Fruit fly (Drosophila melanogaster) whole organism, embryonic: ENCODE results near the gene ci.
A peak's percentile ranks its signal among the peaks of the same experiment; 100 is the strongest.

Source experiments
- Blimp-1 ChIP-seq: fragments of 200-800 bp; sonication (Bioruptor generic); optimal IDR thresholded peaks from 3 replicates; lab custom pipeline; 2018; ENCODE audit warnings: missing biosample characterization, missing genetic modification characterization, mild to moderate bottlenecking, moderate library complexity, missing genetic modification reagents
- BtbVII ChIP-seq: fragments of 200-800 bp; sonication (Bioruptor generic); optimal IDR thresholded peaks from 3 replicates; lab custom pipeline; 2017; ENCODE audit warnings: missing biosample characterization, mild to moderate bottlenecking, missing genetic modification characterization
- C15 ChIP-seq: fragments of 200-800 bp; sonication (Bioruptor generic); IDR thresholded peaks from 3 replicates; pipeline ENCODE4 v1.3.6; 2022; ENCODE audit warnings: missing biosample characterization, missing genetic modification characterization
- CG10209 ChIP-seq: fragments of 200-800 bp; sonication (Bioruptor generic); optimal IDR thresholded peaks from 3 replicates; lab custom pipeline; 2017; ENCODE audit warnings: missing biosample characterization, mild to moderate bottlenecking, missing genetic modification characterization, missing genetic modification reagents
- CG10267 ChIP-seq: fragments of 200-800 bp; sonication (Bioruptor generic); optimal IDR thresholded peaks from 2 replicates; lab custom pipeline; 2018; ENCODE audit warnings: missing biosample characterization, mild to moderate bottlenecking, missing genetic modification characterization, moderate library complexity
- CG11504 ChIP-seq: fragments of 200-800 bp; sonication (Bioruptor generic); optimal IDR thresholded peaks from 3 replicates; lab custom pipeline; 2019; ENCODE audit warnings: missing biosample characterization, mild to moderate bottlenecking, missing genetic modification characterization, moderate library complexity
- CG12104 ChIP-seq: fragments of 200-800 bp; sonication (Bioruptor generic); optimal IDR thresholded peaks from 3 replicates; lab custom pipeline; 2016; ENCODE audit warnings: missing biosample characterization, missing genetic modification characterization
- CG12155 ChIP-seq: fragments of 200-800 bp; sonication (Bioruptor generic); optimal IDR thresholded peaks from 3 replicates; lab custom pipeline; 2016; ENCODE audit warnings: missing biosample characterization, missing genetic modification characterization
- CG12236 ChIP-seq: fragments of 200-800 bp; sonication (Bioruptor generic); optimal IDR thresholded peaks from 2 replicates; lab custom pipeline; 2016; ENCODE audit warnings: missing biosample characterization, missing genetic modification characterization
- CG13894 ChIP-seq: fragments of 200-800 bp; sonication (Bioruptor generic); optimal IDR thresholded peaks from 3 replicates; lab custom pipeline; 2018; ENCODE audit warnings: missing biosample characterization, mild to moderate bottlenecking, missing genetic modification characterization, moderate library complexity
- CG15011 ChIP-seq: fragments of 200-800 bp; sonication (Bioruptor generic); optimal IDR thresholded peaks from 3 replicates; lab custom pipeline; 2018; ENCODE audit warnings: missing biosample characterization, mild to moderate bottlenecking, missing genetic modification characterization
- CG16815 ChIP-seq: fragments of 200-800 bp; sonication (Bioruptor generic); optimal IDR thresholded peaks from 3 replicates; lab custom pipeline; 2017; ENCODE audit warnings: missing biosample characterization, mild to moderate bottlenecking, missing genetic modification characterization
- CG17328 ChIP-seq: fragments of 200-800 bp; sonication (Bioruptor generic); IDR thresholded peaks from 2 replicates; pipeline ENCODE4 v1.3.6; 2022; ENCODE audit warnings: missing biosample characterization, missing genetic modification characterization
- CG17568 ChIP-seq: fragments of 200-800 bp; sonication (Bioruptor generic); optimal IDR thresholded peaks from 2 replicates; lab custom pipeline; 2018; ENCODE audit warnings: missing biosample characterization, mild to moderate bottlenecking, missing genetic modification characterization, moderate library complexity
- CG1792 ChIP-seq: fragments of 200-800 bp; sonication (Bioruptor generic); optimal IDR thresholded peaks from 2 replicates; lab custom pipeline; 2016; ENCODE audit warnings: missing biosample characterization, missing genetic modification characterization
- CG18619 ChIP-seq: fragments of 200-800 bp; sonication (Bioruptor generic); optimal IDR thresholded peaks from 3 replicates; lab custom pipeline; 2017; ENCODE audit warnings: missing biosample characterization, mild to moderate bottlenecking, missing genetic modification characterization
- CG2129 ChIP-seq: fragments of 200-800 bp; sonication (Bioruptor generic); IDR thresholded peaks from 2 replicates; pipeline ENCODE4 v1.3.6; 2022; ENCODE audit warnings: missing biosample characterization, missing genetic modification characterization; ENCODE audit not compliant: partially characterized antibody
- CG2199 ChIP-seq: fragments of 200-800 bp; sonication (Bioruptor generic); IDR thresholded peaks from 3 replicates; pipeline ENCODE4 v1.3.6; 2022; ENCODE audit warnings: missing biosample characterization, missing genetic modification characterization
- CG30431 ChIP-seq: fragments of 200-800 bp; sonication (Bioruptor generic); optimal IDR thresholded peaks from 2 replicates; lab custom pipeline; 2017; ENCODE audit warnings: missing biosample characterization, missing genetic modification characterization
- CG32772 ChIP-seq: fragments of 200-800 bp; sonication (Bioruptor generic); IDR thresholded peaks from 2 replicates; pipeline ENCODE4 v1.3.6; 2022; ENCODE audit warnings: missing biosample characterization, missing genetic modification characterization
- CG34422 ChIP-seq: fragments of 200-800 bp; sonication (Bioruptor generic); IDR thresholded peaks from 3 replicates; pipeline ENCODE4 v1.3.6; 2022; ENCODE audit warnings: missing biosample characterization, missing genetic modification characterization
- CG4328 ChIP-seq: fragments of 200-800 bp; sonication (Bioruptor generic); optimal IDR thresholded peaks from 3 replicates; lab custom pipeline; 2017; ENCODE audit warnings: missing biosample characterization, missing genetic modification reagents, missing genetic modification characterization
- CG4854 ChIP-seq: fragments of 200-800 bp; sonication (Bioruptor generic); optimal IDR thresholded peaks from 2 replicates; lab custom pipeline; 2016; ENCODE audit warnings: missing biosample characterization, missing genetic modification characterization, inconsistent platforms
- CG6175 ChIP-seq: fragments of 200-800 bp; sonication (Bioruptor generic); IDR thresholded peaks from 3 replicates; pipeline ENCODE4 v1.3.6; 2022; ENCODE audit warnings: missing biosample characterization, missing genetic modification characterization
- CG8089 ChIP-seq: fragments of 200-800 bp; sonication (Bioruptor generic); optimal IDR thresholded peaks from 3 replicates; lab custom pipeline; 2016; ENCODE audit warnings: missing biosample characterization, missing genetic modification characterization
- CG9609 ChIP-seq: fragments of 200-800 bp; sonication (Bioruptor generic); optimal IDR thresholded peaks from 3 replicates; lab custom pipeline; 2016; ENCODE audit warnings: missing biosample characterization, missing genetic modification characterization
- CTCF ChIP-seq: fragments of 200-800 bp; sonication (Bioruptor generic); optimal IDR thresholded peaks from 2 replicates; lab custom pipeline; 2017; ENCODE audit warnings: missing biosample characterization, mild to moderate bottlenecking, missing genetic modification characterization, moderate library complexity
- CkIIα-i1 ChIP-seq: fragments of 200-800 bp; sonication (Bioruptor generic); IDR thresholded peaks from 2 replicates; pipeline ENCODE4 v1.3.6; 2022; ENCODE audit warnings: missing biosample characterization, missing genetic modification characterization
- D ChIP-seq, 2 experiments: fragments of 200-800 bp in 1 of 2; fragments of >200 bp in 1 of 2; sonication (Bioruptor generic) in 1 of 2; optimal IDR thresholded peaks; 2 replicates in 1 of 2; 3 replicates in 1 of 2; lab custom pipeline; 2017; ENCODE audit warnings: mild to moderate bottlenecking in 1 of 2, missing biosample characterization in 1 of 2, missing genetic modification characterization in 1 of 2, missing genetic modification reagents in 1 of 2
- Dref ChIP-seq: fragments of 200-800 bp; sonication (Bioruptor generic); IDR thresholded peaks from 2 replicates; pipeline ENCODE4 v1.3.6; 2022; ENCODE audit warnings: missing biosample characterization, missing genetic modification characterization
- HmgD ChIP-seq: fragments of 200-800 bp; sonication (Bioruptor generic); optimal IDR thresholded peaks from 3 replicates; lab custom pipeline; 2016; ENCODE audit warnings: missing biosample characterization, missing genetic modification characterization
- Hr3 ChIP-seq: fragments of 200-800 bp; sonication (Bioruptor generic); optimal IDR thresholded peaks from 3 replicates; lab custom pipeline; 2016; ENCODE audit warnings: missing biosample characterization, missing genetic modification characterization
- Lpt ChIP-seq: fragments of >200 bp; optimal IDR thresholded peaks from 2 replicates; lab custom pipeline; 2018; ENCODE audit warnings: missing biosample characterization, missing genetic modification characterization
- NfI ChIP-seq: fragments of 200-800 bp; sonication (Bioruptor generic); optimal IDR thresholded peaks from 3 replicates; lab custom pipeline; 2018; ENCODE audit warnings: missing biosample characterization, mild to moderate bottlenecking, missing genetic modification characterization, moderate library complexity
- Stat92E ChIP-seq, 3 experiments: fragments of >200 bp in 2 of 3; fragments of 200-800 bp in 1 of 3; sonication (Bioruptor generic) in 1 of 3; optimal IDR thresholded peaks; 2 replicates each; lab custom pipeline; 2017 to 2019; ENCODE audit warnings: missing biosample characterization in 3 of 3, missing genetic modification characterization in 3 of 3, mild to moderate bottlenecking in 1 of 3, moderate library complexity in 1 of 3
- abd-A ChIP-seq: fragments of 200-800 bp; sonication (Bioruptor generic); optimal IDR thresholded peaks from 3 replicates; lab custom pipeline; 2019; ENCODE audit warnings: missing biosample characterization, mild to moderate bottlenecking, missing genetic modification characterization, moderate library complexity
- ara ChIP-seq: fragments of 200-800 bp; sonication (Bioruptor generic); IDR thresholded peaks from 2 replicates; pipeline ENCODE4 v1.3.6; 2022; ENCODE audit warnings: missing biosample characterization, missing genetic modification characterization
- crp ChIP-seq, 2 experiments: fragments of 200-800 bp; sonication (Bioruptor generic); optimal IDR thresholded peaks; 2 replicates in 1 of 2; 3 replicates in 1 of 2; lab custom pipeline; 2017; ENCODE audit warnings: missing biosample characterization in 2 of 2, missing genetic modification characterization in 2 of 2, mild to moderate bottlenecking in 1 of 2, moderate library complexity in 1 of 2
- dm ChIP-seq: fragments of 200-800 bp; sonication (Bioruptor generic); optimal IDR thresholded peaks from 3 replicates; lab custom pipeline; 2016; ENCODE audit warnings: missing biosample characterization, missing genetic modification characterization
- emc ChIP-seq: fragments of 200-800 bp; sonication (Bioruptor generic); optimal IDR thresholded peaks from 2 replicates; lab custom pipeline; 2016; ENCODE audit warnings: missing biosample characterization, missing genetic modification characterization
- fd102C ChIP-seq: fragments of 200-800 bp; sonication (Bioruptor generic); optimal IDR thresholded peaks from 2 replicates; lab custom pipeline; 2018; ENCODE audit warnings: missing biosample characterization, mild to moderate bottlenecking, missing genetic modification characterization, moderate library complexity
- gfzf ChIP-seq: fragments of 200-800 bp; sonication (Bioruptor generic); optimal IDR thresholded peaks from 2 replicates; lab custom pipeline; 2016; ENCODE audit warnings: missing biosample characterization, mild to moderate bottlenecking, missing genetic modification characterization, moderate library complexity
- hbn ChIP-seq: fragments of 200-800 bp; sonication (Bioruptor generic); IDR thresholded peaks from 2 replicates; pipeline ENCODE4 v1.3.6; 2022; ENCODE audit warnings: missing biosample characterization, missing genetic modification characterization; ENCODE audit not compliant: partially characterized antibody
- ken ChIP-seq: fragments of 200-800 bp; sonication (Bioruptor generic); IDR thresholded peaks from 3 replicates; pipeline ENCODE4 v1.3.6; 2022; ENCODE audit warnings: missing biosample characterization, missing genetic modification characterization
- kni ChIP-seq: fragments of 200-800 bp; sonication (Bioruptor generic); optimal IDR thresholded peaks from 3 replicates; lab custom pipeline; 2017; ENCODE audit warnings: mild to moderate bottlenecking, missing biosample characterization, missing genetic modification reagents, missing genetic modification characterization
- lola ChIP-seq, 3 experiments: fragments of >200 bp in 2 of 3; fragments of 200-800 bp in 1 of 3; sonication (Bioruptor generic) in 1 of 3; optimal IDR thresholded peaks; 2 replicates each; lab custom pipeline; 2017 to 2019; ENCODE audit warnings: missing biosample characterization in 3 of 3, missing genetic modification characterization in 3 of 3, mild to moderate bottlenecking in 1 of 3, moderate library complexity in 1 of 3
- lov ChIP-seq, 2 experiments: fragments of 200-800 bp in 1 of 2; fragments of >200 bp in 1 of 2; sonication (Bioruptor generic) in 1 of 2; IDR thresholded peaks in 1 of 2; optimal IDR thresholded peaks in 1 of 2; 2 replicates in 1 of 2; 3 replicates in 1 of 2; pipeline versions ENCODE4 v1.3.6 to Lab custom; 2017 to 2022; ENCODE audit warnings: missing biosample characterization in 1 of 2, missing genetic modification characterization in 1 of 2
- slou ChIP-seq: fragments of 200-800 bp; sonication (Bioruptor generic); optimal IDR thresholded peaks from 3 replicates; lab custom pipeline; 2016; ENCODE audit warnings: missing biosample characterization, missing genetic modification characterization
- tup ChIP-seq: fragments of 200-800 bp; sonication (Bioruptor generic); optimal IDR thresholded peaks from 2 replicates; lab custom pipeline; 2016; ENCODE audit warnings: missing biosample characterization, mild to moderate bottlenecking, missing genetic modification characterization, moderate library complexity
- unpg ChIP-seq: fragments of 200-800 bp; sonication (Bioruptor generic); optimal IDR thresholded peaks from 3 replicates; lab custom pipeline; 2018; ENCODE audit warnings: missing biosample characterization, mild to moderate bottlenecking, missing genetic modification characterization, moderate library complexity

Gene ci

DNA sequence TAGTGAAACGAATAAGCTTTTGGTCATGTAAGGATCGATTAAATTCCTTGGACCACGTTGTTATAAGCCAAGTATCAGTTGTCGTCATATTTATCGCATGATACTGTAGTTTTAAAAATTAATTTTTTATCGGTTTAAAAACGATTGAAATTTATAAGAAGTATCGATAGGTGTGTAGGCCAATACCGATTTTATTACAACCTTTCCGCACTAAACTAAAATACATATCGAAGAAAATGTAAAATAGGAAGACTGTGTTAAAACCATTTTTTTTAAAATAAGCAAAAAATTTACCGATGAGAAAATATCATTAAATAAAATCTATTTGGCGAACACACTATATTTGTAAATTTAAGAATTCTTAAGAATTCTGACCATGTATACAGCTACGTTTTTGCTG lies 6.5 kb upstream of the ci start (continued):
- TF ChIP-seq Stat92E (GFP tag; optimal IDR thresholded peaks at IDR 0.05; lab: Kevin White, UChicago) (peak in 1 of 3 experiments; percentile 65), CG10267 (tag; lab: Kevin White, UChicago) (peak; percentile 27), CG32772 (no peak), CTCF (GFP tag; lab: Kevin White, UChicago) (no peak), tup (GFP tag; lab: Kevin White, UChicago) (no peak), hbn (GFP tag; lab: Robert Waterston, UW) (peak; percentile 28; the same call in 1 of the 2 replicates), CG2129 (no peak), lola (GFP tag; optimal IDR thresholded peaks at IDR 0.05; lab: Kevin White, UChicago) (peak in 1 of 3 experiments; percentile 78), slou (no peak), Dref (no peak), fd102C (GFP tag; lab: Kevin White, UChicago) (no peak), ken (no peak), HmgD (GFP tag; lab: Kevin White, UChicago) (no peak), CG12236 (GFP tag; lab: Kevin White, UChicago) (no peak), Blimp-1 (GFP tag; lab: Kevin White, UChicago) (no peak), CG11504 (no peak), CG1792 (no peak), kni (no peak), CG17568 (no peak), Hr3 (no peak), D (optimal IDR thresholded peaks at IDR 0.05; lab: Kevin White, UChicago) (no peak), D (GFP tag; optimal IDR thresholded peaks at IDR 0.05; lab: Kevin White, UChicago) (no peak), CG30431 (GFP tag; lab: Kevin White, UChicago) (no peak), CG8089 (GFP tag; lab: Kevin White, UChicago) (no peak), CG16815 (GFP tag; lab: Kevin White, UChicago) (no peak), CG18619 (GFP tag; lab: Kevin White, UChicago) (no peak), CG4328 (GFP tag; lab: Kevin White, UChicago) (no peak), CG13894 (tag; lab: Kevin White, UChicago) (peak; percentile 69), NfI (GFP tag; lab: Kevin White, UChicago) (no peak), CG2199 (GFP tag; lab: Robert Waterston, UW) (peak; percentile 40; the same call in 1 of the 3 replicates), dm (no peak), crp (GFP tag; optimal IDR thresholded peaks at IDR 0.05; lab: Kevin White, UChicago) (no peak), emc (GFP tag; lab: Kevin White, UChicago) (no peak), CG15011 (GFP tag; lab: Kevin White, UChicago) (no peak), CG6175 (GFP tag; lab: Robert Waterston, UW) (no peak), CG10209 (no peak), BtbVII (no peak), Lpt (GFP tag; lab: Kevin White, UChicago) (no peak), CG12155 (no peak), abd-A (tag; lab: Kevin White, UChicago) (no peak), CG34422 (GFP tag; lab: Robert Waterston, UW) (no peak), CG9609 (no peak), C15 (no peak), gfzf (peak; percentile 2), CG12104 (GFP tag; lab: Kevin White, UChicago) (no peak), ara (GFP tag; lab: Robert Waterston, UW) (no peak), CkIIα-i1 (GFP tag; lab: Robert Waterston, UW) (no peak), CG4854 (no peak), CG17328 (GFP tag; lab: Robert Waterston, UW) (no peak), unpg (no peak), lov (optimal IDR thresholded peaks at IDR 0.05; lab: Kevin White, UChicago) (no peak), lov (GFP tag; IDR thresholded peaks at IDR 0.05; lab: Robert Waterston, UW) (no peak)
